Fruit fly (Drosophila melanogaster): ENCODE measurements around the gene Orct2.

dm6 chr3R:24320342-24320711 is 47.5 kb downstream of the Orct2 start:
- TF ChIP-seq CG8478 (optimal IDR thresholded peaks at IDR 0.05): no peak
- no peak for TF ChIP-seq CTCF (optimal IDR thresholded peaks at IDR 0.05)
